Worm (Caenorhabditis elegans): ENCODE data around the gene Y39A1A.18.

Y39A1A.18 gene

DNA sequence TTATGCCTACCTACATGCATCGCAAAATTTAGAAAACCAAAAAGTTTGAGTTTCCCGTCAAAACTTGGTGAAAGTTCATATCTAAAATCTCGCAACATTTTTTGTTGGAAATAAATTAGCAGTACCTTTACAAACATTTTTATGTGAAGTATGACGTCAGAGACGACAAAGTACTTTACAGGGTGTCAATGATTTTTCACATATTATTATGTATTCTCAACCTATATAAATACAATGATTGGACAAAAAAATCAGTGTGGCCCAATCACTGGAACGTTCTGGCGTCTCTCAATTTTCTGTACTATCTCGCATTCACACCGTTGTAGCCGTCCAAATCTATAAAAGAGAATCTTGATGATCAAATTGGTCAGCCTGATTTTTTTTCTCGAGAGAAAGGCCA is at the start of gene Y39A1A.18, which contains the start of gene fmo-3:
Y39A1A.18 (minus strand) TSS at position 192 of the 400 bp plus-strand sequence.
fmo-3 (plus strand) TSS at position 388 of the 400 bp plus-strand sequence.
- TF ChIP-seq elt-1 (tag; optimal IDR thresholded peaks at IDR 0.05; ENCODE audit: borderline replicate concordance, insufficient read depth) (no peak), elt-3 (tag; optimal IDR thresholded peaks at IDR 0.05) (no peak), mep-1 (tag; optimal IDR thresholded peaks at IDR 0.05) (no peak), nhr-237 (tag; optimal IDR thresholded peaks at IDR 0.05) (no peak), drap-1 (GFP tag; optimal IDR thresholded peaks at IDR 0.05) (no peak), unc-39 (tag; optimal IDR thresholded peaks at IDR 0.05) (no peak), lin-13 (tag; optimal IDR thresholded peaks at IDR 0.05) (no peak), unc-120 (tag; optimal IDR thresholded peaks at IDR 0.05; ENCODE audit: poor library complexity, severe bottlenecking) (no peak), bed-3 (GFP tag; optimal IDR thresholded peaks at IDR 0.05) (no peak), cnd-1 (tag; optimal IDR thresholded peaks at IDR 0.05) (no peak), nhr-76 (tag; optimal IDR thresholded peaks at IDR 0.05) (no peak), mls-2 (tag; optimal IDR thresholded peaks at IDR 0.05) (no peak), lsy-2 (tag; optimal IDR thresholded peaks at IDR 0.05) (no peak), hlh-1 (tag; optimal IDR thresholded peaks at IDR 0.05) (no peak), ham-2 (GFP tag; optimal IDR thresholded peaks at IDR 0.05) (no peak), ces-1 (GFP tag; optimal IDR thresholded peaks at IDR 0.05) (no peak)

DNA sequence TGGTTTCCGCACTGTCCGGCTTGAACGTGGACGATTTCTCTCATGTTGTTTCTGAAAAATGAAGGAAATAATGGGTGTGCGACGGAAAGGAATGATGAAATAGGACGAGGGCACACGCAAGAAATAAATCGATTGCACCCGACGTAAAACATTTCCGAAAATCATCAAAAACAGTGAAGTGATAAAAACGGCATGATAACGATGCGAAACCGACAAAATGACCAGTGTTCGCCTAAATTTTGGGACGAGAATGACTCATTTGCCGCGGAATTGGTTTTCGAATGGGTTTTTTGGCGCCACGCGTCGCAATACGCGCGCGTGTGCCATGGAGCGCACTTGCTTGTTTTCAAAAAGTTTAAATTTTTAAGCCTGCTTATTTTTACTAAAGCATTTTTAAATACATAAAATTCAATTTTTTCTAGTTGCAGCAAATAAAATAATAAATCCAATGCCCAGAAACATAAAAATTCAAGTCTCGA is 48.1 kb upstream of the Y39A1A.18 start, which contains the start of the genes tbb-1 and rib-2:
tbb-1 (minus strand) TSS at position 51 of the 479 bp plus-strand sequence.
rib-2 (plus strand) TSS at position 429 of the 479 bp plus-strand sequence.
- no peak for TF ChIP-seq cnd-1 (tag; optimal IDR thresholded peaks at IDR 0.05)
- TF ChIP-seq ceh-43 (GFP tag; optimal IDR thresholded peaks at IDR 0.05): no peak
- TF ChIP-seq lsy-2 (tag; optimal IDR thresholded peaks at IDR 0.05): peak; percentile 70
- peak; percentile 30 for TF ChIP-seq ceh-83 (GFP tag; optimal IDR thresholded peaks at IDR 0.05)
- peak; percentile 93 for TF ChIP-seq mep-1 (tag; optimal IDR thresholded peaks at IDR 0.05)
- no peak for TF ChIP-seq ham-2 (GFP tag; optimal IDR thresholded peaks at IDR 0.05)
- no peak for TF ChIP-seq nhr-76 (tag; optimal IDR thresholded peaks at IDR 0.05)
- TF ChIP-seq drap-1 (GFP tag; optimal IDR thresholded peaks at IDR 0.05): peak; percentile 28
- no peak for TF ChIP-seq elt-3 (tag; optimal IDR thresholded peaks at IDR 0.05)
- no peak for TF ChIP-seq sem-2 (GFP tag; optimal IDR thresholded peaks at IDR 0.05)
- peak; percentile 17 for TF ChIP-seq ces-1 (GFP tag; optimal IDR thresholded peaks at IDR 0.05)
- no peak for TF ChIP-seq nhr-2 (tag; optimal IDR thresholded peaks at IDR 0.05)
- TF ChIP-seq flh-1 (GFP tag; optimal IDR thresholded peaks at IDR 0.05): no peak
- TF ChIP-seq mls-2 (tag; optimal IDR thresholded peaks at IDR 0.05): no peak
- no peak for TF ChIP-seq tbx-8 (GFP tag; optimal IDR thresholded peaks at IDR 0.05)
- peak; percentile 55 for TF ChIP-seq lin-13 (tag; optimal IDR thresholded peaks at IDR 0.05)
- no peak for TF ChIP-seq blmp-1 (tag; optimal IDR thresholded peaks at IDR 0.05)
- TF ChIP-seq hlh-1 (tag; optimal IDR thresholded peaks at IDR 0.05): peak; percentile 17
- TF ChIP-seq mab-5 (tag; optimal IDR thresholded peaks at IDR 0.05): no peak
- TF ChIP-seq unc-120 (tag; optimal IDR thresholded peaks at IDR 0.05; ENCODE audit: poor library complexity, severe bottlenecking): no peak
- TF ChIP-seq nhr-237 (tag; optimal IDR thresholded peaks at IDR 0.05): peak; percentile 76
- TF ChIP-seq nhr-28 (tag; optimal IDR thresholded peaks at IDR 0.05): no peak
- no peak for TF ChIP-seq nhr-12 (tag; optimal IDR thresholded peaks at IDR 0.05)
- peak; percentile 18 for TF ChIP-seq pha-4 (tag; optimal IDR thresholded peaks at IDR 0.05)
- TF ChIP-seq zip-8 (tag; optimal IDR thresholded peaks at IDR 0.05): no peak
- no peak for TF ChIP-seq snpc-4 (tag; optimal IDR thresholded peaks at IDR 0.05)
- no peak for TF ChIP-seq bed-3 (GFP tag; optimal IDR thresholded peaks at IDR 0.05)
- no peak for TF ChIP-seq elt-1 (tag; optimal IDR thresholded peaks at IDR 0.05; ENCODE audit: borderline replicate concordance, insufficient read depth)
- TF ChIP-seq sptf-1 (tag; optimal IDR thresholded peaks at IDR 0.05): no peak
- peak; percentile 60 for TF ChIP-seq ceh-39 (tag; optimal IDR thresholded peaks at IDR 0.05)
- TF ChIP-seq ztf-11 (tag; optimal IDR thresholded peaks at IDR 0.05): no peak
- no peak for TF ChIP-seq M03D4.4 (tag; optimal IDR thresholded peaks at IDR 0.05)
- no peak for TF ChIP-seq lin-32 (GFP tag; optimal IDR thresholded peaks at IDR 0.05)
- no peak for TF ChIP-seq unc-62 (GFP tag; optimal IDR thresholded peaks at IDR 0.05)
- TF ChIP-seq unc-39 (tag; optimal IDR thresholded peaks at IDR 0.05): no peak

DNA sequence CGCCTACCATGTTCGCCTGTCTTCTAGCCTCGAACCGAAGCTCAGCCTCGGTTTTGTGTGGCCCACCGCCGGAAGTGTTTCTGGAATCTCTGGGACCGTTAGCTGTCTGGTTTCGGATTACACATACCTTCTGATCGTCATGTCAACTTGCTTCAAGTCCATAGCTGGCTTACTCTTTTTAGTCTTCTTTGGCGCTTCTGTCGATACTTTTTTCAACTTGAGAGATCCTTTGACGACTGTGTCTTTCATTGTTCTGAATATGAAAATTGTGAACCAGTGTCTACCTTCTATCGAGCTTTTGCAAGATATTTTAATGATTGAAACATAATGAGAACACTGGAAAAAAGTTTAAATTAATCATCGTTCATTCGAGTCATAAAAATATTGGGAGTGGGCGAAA is 46.2 kb upstream of the Y39A1A.18 start, which contains the start of gene K01G5.8:
K01G5.8 (minus strand) TSS at position 255 of the 400 bp plus-strand sequence.
- TF ChIP-seq nhr-12 (tag; optimal IDR thresholded peaks at IDR 0.05): no peak
- TF ChIP-seq zip-8 (tag; optimal IDR thresholded peaks at IDR 0.05): no peak
- no peak for TF ChIP-seq ces-1 (GFP tag; optimal IDR thresholded peaks at IDR 0.05)
- no peak for TF ChIP-seq ham-2 (GFP tag; optimal IDR thresholded peaks at IDR 0.05)
- no peak for TF ChIP-seq ceh-43 (GFP tag; optimal IDR thresholded peaks at IDR 0.05)
- no peak for TF ChIP-seq nhr-237 (tag; optimal IDR thresholded peaks at IDR 0.05)
- no peak for TF ChIP-seq ztf-11 (tag; optimal IDR thresholded peaks at IDR 0.05)
- TF ChIP-seq nhr-2 (tag; optimal IDR thresholded peaks at IDR 0.05): no peak
- TF ChIP-seq mls-2 (tag; optimal IDR thresholded peaks at IDR 0.05): no peak
- no peak for TF ChIP-seq ceh-83 (GFP tag; optimal IDR thresholded peaks at IDR 0.05)
- TF ChIP-seq unc-62 (GFP tag; optimal IDR thresholded peaks at IDR 0.05): no peak

All from whole organism, mixed stage, embryonic.